Fruit fly (Drosophila melanogaster) whole organism, embryonic: Measurements from ENCODE around the gene Gk1.

Source experiments
- Aef1 ChIP-seq: fragments of 200-800 bp; sonication (Bioruptor generic); IDR thresholded peaks from 3 replicates; pipeline ENCODE4 v1.3.6; 2022; ENCODE audit warnings: missing biosample characterization, missing genetic modification characterization
- CG11504 ChIP-seq: fragments of 200-800 bp; sonication (Bioruptor generic); optimal IDR thresholded peaks from 3 replicates; lab custom pipeline; 2019; ENCODE audit warnings: missing biosample characterization, mild to moderate bottlenecking, missing genetic modification characterization, moderate library complexity
- CG11723 ChIP-seq: fragments of 200-800 bp; sonication (Bioruptor generic); optimal IDR thresholded peaks from 2 replicates; lab custom pipeline; 2017; ENCODE audit warnings: missing biosample characterization, mild to moderate bottlenecking, missing genetic modification characterization
- CG12071 ChIP-seq: fragments of 200-800 bp; sonication (Bioruptor generic); optimal IDR thresholded peaks from 3 replicates; lab custom pipeline; 2018; ENCODE audit warnings: missing biosample characterization, mild to moderate bottlenecking, missing genetic modification characterization
- CG1233 ChIP-seq: fragments of 200-800 bp; sonication (Bioruptor generic); optimal IDR thresholded peaks from 4 replicates; lab custom pipeline; 2018; ENCODE audit warnings: missing biosample characterization, mild to moderate bottlenecking, missing genetic modification characterization
- CG13424 ChIP-seq: fragments of 200-800 bp; sonication (Bioruptor generic); optimal IDR thresholded peaks from 2 replicates; lab custom pipeline; 2019; ENCODE audit warnings: missing biosample characterization, mild to moderate bottlenecking, missing genetic modification characterization, moderate library complexity
- CG15073 ChIP-seq: fragments of 200-800 bp; sonication (Bioruptor generic); optimal IDR thresholded peaks from 2 replicates; lab custom pipeline; 2016; ENCODE audit warnings: missing biosample characterization, missing genetic modification characterization
- CG15696 ChIP-seq: fragments of 200-800 bp; sonication (Bioruptor generic); optimal IDR thresholded peaks from 2 replicates; lab custom pipeline; 2019; ENCODE audit warnings: missing biosample characterization, mild to moderate bottlenecking, missing genetic modification characterization, moderate library complexity
- CG17186 ChIP-seq: fragments of 200-800 bp; sonication (Bioruptor generic); optimal IDR thresholded peaks from 3 replicates; lab custom pipeline; 2017; ENCODE audit warnings: missing biosample characterization, missing genetic modification reagents, missing genetic modification characterization
- CG17385 ChIP-seq: fragments of 200-800 bp; sonication (Bioruptor generic); optimal IDR thresholded peaks from 3 replicates; lab custom pipeline; 2018; ENCODE audit warnings: missing biosample characterization, mild to moderate bottlenecking, missing genetic modification characterization
- CG30020 ChIP-seq: fragments of 200-800 bp; optimal IDR thresholded peaks from 2 replicates; lab custom pipeline; 2019; ENCODE audit warnings: missing biosample characterization, mild to moderate bottlenecking, missing genetic modification characterization, moderate library complexity
- CG33557 ChIP-seq: fragments of 200-800 bp; sonication (Bioruptor generic); optimal IDR thresholded peaks from 2 replicates; lab custom pipeline; 2019; ENCODE audit warnings: missing biosample characterization, mild to moderate bottlenecking, missing genetic modification characterization, moderate library complexity
- CG3995 ChIP-seq: fragments of 200-800 bp; sonication (Bioruptor generic); optimal IDR thresholded peaks from 3 replicates; lab custom pipeline; 2016; ENCODE audit warnings: missing biosample characterization, missing genetic modification characterization
- CG43689 ChIP-seq: fragments of 200-800 bp; sonication (Bioruptor generic); IDR thresholded peaks from 2 replicates; pipeline ENCODE4 v1.3.6; 2022; ENCODE audit warnings: missing biosample characterization, missing genetic modification characterization
- CG6175 ChIP-seq: fragments of 200-800 bp; sonication (Bioruptor generic); IDR thresholded peaks from 3 replicates; pipeline ENCODE4 v1.3.6; 2022; ENCODE audit warnings: missing biosample characterization, missing genetic modification characterization
- CG7556 ChIP-seq: fragments of 200-800 bp; sonication (Bioruptor generic); optimal IDR thresholded peaks from 2 replicates; lab custom pipeline; 2017; ENCODE audit warnings: missing biosample characterization, mild to moderate bottlenecking, missing genetic modification characterization
- CG7928 ChIP-seq: fragments of 200-800 bp; sonication (Bioruptor generic); optimal IDR thresholded peaks from 2 replicates; lab custom pipeline; 2017; ENCODE audit warnings: missing biosample characterization, mild to moderate bottlenecking, missing genetic modification characterization
- CG7987 ChIP-seq: fragments of 200-800 bp; sonication (Bioruptor generic); optimal IDR thresholded peaks from 2 replicates; lab custom pipeline; 2018; ENCODE audit warnings: missing biosample characterization, mild to moderate bottlenecking, missing genetic modification characterization, moderate library complexity
- CG8765 ChIP-seq: fragments of 200-800 bp; sonication (Bioruptor generic); IDR thresholded peaks from 2 replicates; pipeline ENCODE4 v1.3.6; 2022; ENCODE audit warnings: missing biosample characterization, missing genetic modification characterization
- CG9215 ChIP-seq: fragments of 200-800 bp; sonication (Bioruptor generic); IDR thresholded peaks from 2 replicates; pipeline ENCODE4 v1.3.6; 2022; ENCODE audit warnings: missing biosample characterization, missing genetic modification characterization
- CG9609 ChIP-seq: fragments of 200-800 bp; sonication (Bioruptor generic); optimal IDR thresholded peaks from 3 replicates; lab custom pipeline; 2016; ENCODE audit warnings: missing biosample characterization, missing genetic modification characterization
- CG9817 ChIP-seq: fragments of 200-800 bp; sonication (Bioruptor generic); optimal IDR thresholded peaks from 2 replicates; lab custom pipeline; 2018; ENCODE audit warnings: missing biosample characterization, mild to moderate bottlenecking, missing genetic modification characterization, moderate library complexity
- Deaf1 ChIP-seq: fragments of 200-800 bp; optimal IDR thresholded peaks from 3 replicates; lab custom pipeline; 2019; ENCODE audit warnings: missing biosample characterization, mild to moderate bottlenecking, missing genetic modification characterization, moderate library complexity
- Fer3 ChIP-seq: fragments of 200-800 bp; sonication (Bioruptor generic); optimal IDR thresholded peaks from 2 replicates; lab custom pipeline; 2018; ENCODE audit warnings: missing biosample characterization, mild to moderate bottlenecking, missing genetic modification characterization, moderate library complexity
- HmgZ ChIP-seq: fragments of 200-800 bp; sonication (Bioruptor generic); optimal IDR thresholded peaks from 2 replicates; lab custom pipeline; 2018; ENCODE audit warnings: missing biosample characterization, mild to moderate bottlenecking, missing genetic modification characterization
- Hr51 ChIP-seq, 2 experiments: fragments of 200-800 bp; sonication (Bioruptor generic); optimal IDR thresholded peaks; 2 replicates in 1 of 2; 3 replicates in 1 of 2; lab custom pipeline; 2016 to 2018; ENCODE audit warnings: missing biosample characterization in 2 of 2, missing genetic modification characterization in 2 of 2, mild to moderate bottlenecking in 1 of 2, moderate library complexity in 1 of 2
- Hsf ChIP-seq: fragments of 200-800 bp; sonication (Bioruptor generic); optimal IDR thresholded peaks from 3 replicates; lab custom pipeline; 2016; ENCODE audit warnings: missing biosample characterization, missing genetic modification characterization
- Max ChIP-seq: fragments of 200-800 bp; sonication (Bioruptor generic); optimal IDR thresholded peaks from 2 replicates; lab custom pipeline; 2016; ENCODE audit warnings: missing biosample characterization, mild to moderate bottlenecking, missing genetic modification characterization
- Meics ChIP-seq: fragments of 200-800 bp; sonication (Bioruptor generic); optimal IDR thresholded peaks from 2 replicates; lab custom pipeline; 2017; ENCODE audit warnings: missing biosample characterization, mild to moderate bottlenecking, missing genetic modification characterization
- NC2β ChIP-seq: fragments of 200-800 bp; sonication (Bioruptor generic); optimal IDR thresholded peaks from 2 replicates; lab custom pipeline; 2016; ENCODE audit warnings: missing biosample characterization, missing genetic modification characterization
- Six4 ChIP-seq: fragments of 200-800 bp; sonication (Bioruptor generic); optimal IDR thresholded peaks from 2 replicates; lab custom pipeline; 2016; ENCODE audit warnings: missing biosample characterization, missing genetic modification characterization
- Xbp1 ChIP-seq: fragments of 200-800 bp; sonication (Bioruptor generic); optimal IDR thresholded peaks from 3 replicates; lab custom pipeline; 2016; ENCODE audit warnings: missing biosample characterization, mild to moderate bottlenecking, missing genetic modification characterization
- YL-1 ChIP-seq: fragments of 200-800 bp; sonication (Bioruptor generic); optimal IDR thresholded peaks from 3 replicates; lab custom pipeline; 2017; ENCODE audit warnings: missing biosample characterization, mild to moderate bottlenecking, missing genetic modification characterization
- aop ChIP-seq: fragments of 200-800 bp; sonication (Bioruptor generic); IDR thresholded peaks from 2 replicates; pipeline ENCODE4 v1.3.6; 2022; ENCODE audit warnings: missing biosample characterization, missing genetic modification characterization
- bbx ChIP-seq: fragments of 200-800 bp; sonication (Bioruptor generic); IDR thresholded peaks from 2 replicates; pipeline ENCODE4 v1.3.6; 2022; ENCODE audit warnings: missing biosample characterization, missing genetic modification characterization; ENCODE audit not compliant: partially characterized antibody
- bowl ChIP-seq: fragments of 200-800 bp; sonication (Bioruptor generic); IDR thresholded peaks from 2 replicates; pipeline ENCODE4 v1.3.6; 2022; ENCODE audit warnings: missing biosample characterization, missing genetic modification characterization
- cato ChIP-seq: fragments of 200-800 bp; sonication (Bioruptor generic); optimal IDR thresholded peaks from 2 replicates; lab custom pipeline; 2016; ENCODE audit warnings: missing biosample characterization, missing genetic modification characterization, borderline replicate concordance
- cg ChIP-seq: fragments of 200-800 bp; sonication (Bioruptor generic); optimal IDR thresholded peaks from 3 replicates; lab custom pipeline; 2019; ENCODE audit warnings: missing biosample characterization, mild to moderate bottlenecking, missing genetic modification characterization, moderate library complexity
- chn ChIP-seq: fragments of 200-800 bp; sonication (Bioruptor generic); optimal IDR thresholded peaks from 2 replicates; lab custom pipeline; 2016; ENCODE audit warnings: missing biosample characterization, missing genetic modification characterization
- ftz-f1 ChIP-seq: fragments of 200-800 bp; sonication (Bioruptor generic); optimal IDR thresholded peaks from 2 replicates; lab custom pipeline; 2016; ENCODE audit warnings: missing biosample characterization, missing genetic modification characterization
- knrl ChIP-seq: fragments of 200-800 bp; sonication (Bioruptor generic); IDR thresholded peaks from 3 replicates; pipeline ENCODE4 v1.3.6; 2022; ENCODE audit warnings: missing biosample characterization, missing genetic modification characterization; ENCODE audit not compliant: partially characterized antibody
- lola ChIP-seq, 3 experiments: fragments of >200 bp in 2 of 3; fragments of 200-800 bp in 1 of 3; sonication (Bioruptor generic) in 1 of 3; optimal IDR thresholded peaks; 2 replicates each; lab custom pipeline; 2017 to 2019; ENCODE audit warnings: missing biosample characterization in 3 of 3, missing genetic modification characterization in 3 of 3, mild to moderate bottlenecking in 1 of 3, moderate library complexity in 1 of 3
- otp ChIP-seq: fragments of 200-800 bp; sonication (Bioruptor generic); IDR thresholded peaks from 3 replicates; pipeline ENCODE4, ENCODE4 v1.3.6; 2022; ENCODE audit warnings: missing biosample characterization, missing genetic modification characterization
- pfk ChIP-seq: fragments of 200-800 bp; sonication (Bioruptor generic); optimal IDR thresholded peaks from 2 replicates; lab custom pipeline; 2018; ENCODE audit warnings: missing biosample characterization, mild to moderate bottlenecking, missing genetic modification characterization, moderate library complexity
- pros ChIP-seq: fragments of 200-800 bp; sonication (Bioruptor generic); optimal IDR thresholded peaks from 3 replicates; lab custom pipeline; 2019; ENCODE audit warnings: missing biosample characterization, mild to moderate bottlenecking, missing genetic modification characterization, moderate library complexity
- pum ChIP-seq: fragments of 200-800 bp; sonication (Bioruptor generic); optimal IDR thresholded peaks from 2 replicates; lab custom pipeline; 2016; ENCODE audit warnings: missing biosample characterization, missing genetic modification characterization
- sna ChIP-seq: fragments of 200-800 bp; sonication (Bioruptor generic); IDR thresholded peaks from 2 replicates; pipeline ENCODE4 v1.3.6; 2022; ENCODE audit warnings: missing biosample characterization, missing genetic modification characterization; ENCODE audit not compliant: partially characterized antibody
- tap ChIP-seq: fragments of 200-800 bp; optimal IDR thresholded peaks from 3 replicates; lab custom pipeline; 2019; ENCODE audit warnings: missing biosample characterization, mild to moderate bottlenecking, missing genetic modification characterization, moderate library complexity
- z ChIP-seq: fragments of 200-800 bp; sonication (Bioruptor generic); IDR thresholded peaks from 3 replicates; pipeline ENCODE4 v1.3.6; 2022; ENCODE audit warnings: missing biosample characterization, missing genetic modification characterization

The Gk1 gene

DNA sequence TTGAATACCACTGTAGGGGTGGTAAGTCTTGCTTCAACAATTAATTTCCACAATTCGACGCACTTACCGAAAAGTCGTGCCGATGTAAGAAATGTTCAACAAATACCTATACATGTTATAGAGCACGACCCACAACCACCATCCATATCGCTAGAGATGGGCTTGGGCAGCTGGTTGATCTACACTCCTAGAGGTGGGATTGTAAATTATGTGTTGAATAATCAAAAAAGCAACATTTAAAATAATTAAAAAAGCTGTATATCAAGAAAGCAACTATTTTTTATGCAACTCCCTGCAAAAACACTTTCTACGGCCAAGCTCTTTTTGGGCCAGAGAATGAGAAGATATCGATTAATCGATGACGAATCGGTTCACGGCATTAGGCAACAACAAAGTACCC lies 21.4 kb downstream of the Gk1 start, which contains the start of the genes CG34140, Mkp and Mtch (continued):
- TF ChIP-seq bowl (GFP tag; lab: Robert Waterston, UW) (peak; percentile 47; the same call in 1 of the 2 replicates), bbx (GFP tag; lab: Robert Waterston, UW) (peak; percentile 85), Meics (GFP tag; lab: Kevin White, UChicago) (no peak), CG17186 (GFP tag; lab: Kevin White, UChicago) (peak; percentile 77), HmgZ (tag; lab: Kevin White, UChicago) (peak; percentile 84), CG7556 (GFP tag; lab: Kevin White, UChicago) (peak; percentile 74), CG8765 (GFP tag; lab: Robert Waterston, UW) (peak; percentile 58; the same call in 1 of the 2 replicates), Deaf1 (tag; lab: Kevin White, UChicago) (no peak), chn (peak; percentile 94), cg (GFP tag; lab: Kevin White, UChicago) (no peak), Aef1 (GFP tag; lab: Robert Waterston, UW) (peak; percentile 88), CG11723 (GFP tag; lab: Kevin White, UChicago) (no peak), Hr51 (GFP tag; optimal IDR thresholded peaks at IDR 0.05; lab: Kevin White, UChicago) (peak in 1 of 2 experiments; percentile 91), ftz-f1 (GFP tag; lab: Kevin White, UChicago) (peak; percentile 49), z (no peak), pfk (peak; percentile 18), CG12071 (no peak), tap (tag; lab: Kevin White, UChicago) (no peak), CG43689 (GFP tag; lab: Robert Waterston, UW) (0 out of 2 replicates have a peak, but pooled peaks have one; percentile 29), CG1233 (GFP tag; lab: Kevin White, UChicago) (peak; percentile 74), CG33557 (peak; percentile 74), sna (GFP tag; lab: Robert Waterston, UW) (peak; percentile 97), CG7928 (no peak), CG9215 (peak; percentile 80), Six4 (peak; percentile 69), aop (GFP tag; lab: Robert Waterston, UW) (peak; percentile 63; the same call in 1 of the 2 replicates), CG17385 (GFP tag; lab: Kevin White, UChicago) (peak; percentile 74), CG13424 (tag; lab: Kevin White, UChicago) (peak; percentile 88), pum (GFP tag; lab: Kevin White, UChicago) (peak; percentile 89), pros (GFP tag; lab: Kevin White, UChicago) (no peak), knrl (GFP tag; lab: Robert Waterston, UW) (peak; percentile 97), CG6175 (GFP tag; lab: Robert Waterston, UW) (peak; percentile 63; the same call in 1 of the 3 replicates), CG7987 (GFP tag; lab: Kevin White, UChicago) (peak; percentile 40), lola (GFP tag; optimal IDR thresholded peaks at IDR 0.05; lab: Kevin White, UChicago) (peak in 1 of 3 experiments; percentile 82), Max (GFP tag; lab: Kevin White, UChicago) (peak; percentile 88), CG9817 (tag; lab: Kevin White, UChicago) (peak; percentile 88), cato (GFP tag; lab: Kevin White, UChicago) (peak; percentile 72), CG30020 (peak; percentile 80), NC2β (peak; percentile 82), YL-1 (peak; percentile 98), CG11504 (tag; lab: Kevin White, UChicago) (no peak), Fer3 (no peak), CG9609 (GFP tag; lab: Kevin White, UChicago) (peak; percentile 83), Hsf (peak; percentile 89), CG15073 (peak; percentile 8), Xbp1 (GFP tag; lab: Kevin White, UChicago) (peak; percentile 94), CG15696 (tag; lab: Kevin White, UChicago) (peak; percentile 82), CG3995 (peak; percentile 74), otp (peak; percentile 49; the same call in 1 of the 3 replicates)
